Fruit fly (Drosophila melanogaster) whole organism: ENCODE results near the gene CG43448.

Experiments used
- CG8478 ChIP-seq: fragments of >200 bp; optimal IDR thresholded peaks from 2 replicates; lab custom pipeline; 2018; ENCODE audit warnings: inconsistent platforms
- EcR ChIP-seq, 2 experiments: fragments of >200 bp; optimal IDR thresholded peaks; 2 replicates each; lab custom pipeline; 2017; ENCODE audit warnings: missing biosample characterization in 2 of 2, missing genetic modification characterization in 2 of 2, missing genetic modification reagents in 2 of 2
- pan ChIP-seq: fragments of >200 bp; optimal IDR thresholded peaks from 2 replicates; lab custom pipeline; 2017
- psq ChIP-seq: fragments of >200 bp; optimal IDR thresholded peaks from 2 replicates; lab custom pipeline; 2017

- TF ChIP-seq EcR (GFP tag; optimal IDR thresholded peaks at IDR 0.05; lab: Kevin White, UChicago) = no peak
- TF ChIP-seq pan (lab: Kevin White, UChicago) = no peak
- TF ChIP-seq CG8478 (lab: Kevin White, UChicago) = no peak
- no peak for TF ChIP-seq psq (lab: Kevin White, UChicago)
Measured at dm6 chr3R:30195606-30196049, 41.9 kb downstream of the CG43448 start.
